Worm (Caenorhabditis elegans) whole organism, L3 larva: ENCODE measurements around the gene F20D6.15.
A peak's percentile ranks its signal among the peaks of the same experiment; 100 is the strongest.

Experiments used
- R02D3.7 ChIP-seq: fragments of 150-350 bp; optimal IDR thresholded peaks from 2 replicates; lab custom pipeline; 2014; ENCODE audit warnings: missing biosample characterization, missing genetic modification characterization
- aly-2 ChIP-seq: fragments of 150-350 bp; optimal IDR thresholded peaks from 2 replicates; lab custom pipeline; 2014; ENCODE audit warnings: missing biosample characterization, missing genetic modification characterization
- ama-1 ChIP-seq: fragments of 150-350 bp; optimal IDR thresholded peaks from 2 replicates; lab custom pipeline; 2018
- ceh-16 ChIP-seq: sonication (generic microtip); optimal IDR thresholded peaks from 2 replicates; lab custom pipeline; 2017; ENCODE audit warnings: missing biosample characterization, missing genetic modification characterization
- ceh-28 ChIP-seq: fragments of 150-350 bp; optimal IDR thresholded peaks from 2 replicates; lab custom pipeline; 2014; ENCODE audit warnings: missing biosample characterization, missing genetic modification reagents, missing genetic modification characterization
- ceh-82 ChIP-seq: fragments of 150-350 bp; optimal IDR thresholded peaks from 2 replicates; lab custom pipeline; 2014; ENCODE audit warnings: missing biosample characterization, missing genetic modification characterization
- daf-12 ChIP-seq: fragments of 150-350 bp; optimal IDR thresholded peaks from 2 replicates; lab custom pipeline; 2014; ENCODE audit warnings: missing biosample characterization, missing genetic modification reagents, missing genetic modification characterization
- egl-5 ChIP-seq: fragments of 150-350 bp; optimal IDR thresholded peaks from 2 replicates; lab custom pipeline; 2017; ENCODE audit warnings: missing biosample characterization, missing genetic modification reagents, missing genetic modification characterization, inconsistent platforms
- elt-1 ChIP-seq: fragments of 150-350 bp; optimal IDR thresholded peaks from 2 replicates; lab custom pipeline; 2014; ENCODE audit warnings: missing biosample characterization, missing genetic modification characterization
- elt-2 ChIP-seq: sonication (generic microtip); optimal IDR thresholded peaks from 2 replicates; lab custom pipeline; 2016; ENCODE audit warnings: missing genetic modification reagents, mild to moderate bottlenecking, missing genetic modification characterization, missing compliant biosample characterization
- elt-3 ChIP-seq, 3 experiments: fragments of 150-350 bp in 1 of 3; sonication (generic microtip) in 2 of 3; optimal IDR thresholded peaks; 2 replicates in 2 of 3; 4 replicates in 1 of 3; lab custom pipeline; 2014 to 2017; ENCODE audit warnings: missing biosample characterization in 3 of 3, missing genetic modification characterization in 3 of 3
- eor-1 ChIP-seq, 2 experiments: fragments of 150-350 bp; optimal IDR thresholded peaks; 2 replicates each; lab custom pipeline; 2014 to 2018; ENCODE audit warnings: missing biosample characterization in 2 of 2, missing genetic modification characterization in 2 of 2
- fkh-2 ChIP-seq: fragments of 150-350 bp; optimal IDR thresholded peaks from 2 replicates; lab custom pipeline; 2014; ENCODE audit warnings: missing biosample characterization, missing genetic modification reagents, missing genetic modification characterization
- fos-1 ChIP-seq: fragments of 150-350 bp; optimal IDR thresholded peaks from 2 replicates; lab custom pipeline; 2014; ENCODE audit warnings: missing biosample characterization, missing genetic modification characterization
- hmg-11 ChIP-seq: sonication (generic microtip); optimal IDR thresholded peaks from 2 replicates; lab custom pipeline; 2016; ENCODE audit warnings: missing genetic modification characterization, missing compliant biosample characterization
- lin-15B ChIP-seq: fragments of 150-350 bp; optimal IDR thresholded peaks from 2 replicates; lab custom pipeline; 2014; ENCODE audit warnings: missing biosample characterization, missing genetic modification characterization
- lin-39 ChIP-seq: fragments of 150-350 bp; optimal IDR thresholded peaks from 2 replicates; lab custom pipeline; 2018; ENCODE audit warnings: missing biosample characterization, missing genetic modification reagents, missing genetic modification characterization
- lsy-12 ChIP-seq: sonication (generic microtip); optimal IDR thresholded peaks from 2 replicates; lab custom pipeline; 2016; ENCODE audit warnings: mild to moderate bottlenecking, missing genetic modification characterization, missing compliant biosample characterization
- mdl-1 ChIP-seq: fragments of 150-350 bp; optimal IDR thresholded peaks from 2 replicates; lab custom pipeline; 2014; ENCODE audit warnings: missing biosample characterization, missing genetic modification characterization
- nfya-1 ChIP-seq: sonication (generic microtip); optimal IDR thresholded peaks from 2 replicates; lab custom pipeline; 2017; ENCODE audit warnings: missing genetic modification characterization, mild to moderate bottlenecking, missing compliant biosample characterization, antibody characterized with exemption, moderate library complexity; ENCODE audit not compliant: insufficient read depth
- nhr-23 ChIP-seq: fragments of 150-350 bp; optimal IDR thresholded peaks from 2 replicates; lab custom pipeline; 2014; ENCODE audit warnings: missing biosample characterization, missing genetic modification reagents, missing genetic modification characterization
- nhr-25 ChIP-seq: sonication (generic microtip); optimal IDR thresholded peaks from 2 replicates; lab custom pipeline; 2017; ENCODE audit warnings: missing biosample characterization, missing genetic modification characterization
- nhr-28 ChIP-seq: fragments of 150-350 bp; optimal IDR thresholded peaks from 2 replicates; lab custom pipeline; 2014; ENCODE audit warnings: missing biosample characterization, missing genetic modification characterization
- nhr-43 ChIP-seq: sonication (generic microtip); optimal IDR thresholded peaks from 2 replicates; lab custom pipeline; 2016; ENCODE audit warnings: mild to moderate bottlenecking, missing genetic modification characterization, missing compliant biosample characterization; ENCODE audit not compliant: poor library complexity, severe bottlenecking
- nhr-67 ChIP-seq: fragments of 150-350 bp; optimal IDR thresholded peaks from 2 replicates; lab custom pipeline; 2014; ENCODE audit warnings: missing biosample characterization, missing genetic modification characterization
- nhr-77 ChIP-seq: fragments of 150-350 bp; optimal IDR thresholded peaks from 2 replicates; lab custom pipeline; 2014; ENCODE audit warnings: missing biosample characterization, missing genetic modification characterization
- pha-4 ChIP-seq: fragments of 150-350 bp; optimal IDR thresholded peaks from 2 replicates; lab custom pipeline; 2014; ENCODE audit warnings: missing biosample characterization, missing genetic modification reagents, missing genetic modification characterization
- pqm-1 ChIP-seq: fragments of 150-350 bp; optimal IDR thresholded peaks from 2 replicates; lab custom pipeline; 2017; ENCODE audit warnings: missing biosample characterization, missing genetic modification characterization, inconsistent platforms
- sea-2 ChIP-seq: fragments of 150-350 bp; sonication (generic microtip); optimal IDR thresholded peaks from 4 replicates; lab custom pipeline; 2014; ENCODE audit warnings: missing biosample characterization, missing genetic modification reagents, missing genetic modification characterization
- skn-1 ChIP-seq: fragments of 150-350 bp; optimal IDR thresholded peaks from 2 replicates; lab custom pipeline; 2014; ENCODE audit warnings: missing biosample characterization, missing genetic modification characterization
- tbx-2 ChIP-seq: sonication (generic microtip); optimal IDR thresholded peaks from 2 replicates; lab custom pipeline; 2016; ENCODE audit warnings: mild to moderate bottlenecking, missing genetic modification characterization, missing compliant biosample characterization
- unc-39 ChIP-seq: sonication (generic microtip); optimal IDR thresholded peaks from 4 replicates; lab custom pipeline; 2017; ENCODE audit warnings: missing biosample characterization, missing genetic modification characterization
- unc-62 ChIP-seq: fragments of 150-350 bp; sonication (generic microtip); optimal IDR thresholded peaks from 4 replicates; lab custom pipeline; 2014; ENCODE audit warnings: missing biosample characterization, missing genetic modification reagents, missing genetic modification characterization
- zag-1 ChIP-seq: fragments of 150-350 bp; optimal IDR thresholded peaks from 2 replicates; lab custom pipeline; 2014; ENCODE audit warnings: missing biosample characterization, missing genetic modification characterization
- ztf-11 ChIP-seq: fragments of 150-350 bp; optimal IDR thresholded peaks from 2 replicates; lab custom pipeline; 2014; ENCODE audit warnings: missing biosample characterization, missing genetic modification characterization
- ztf-4 ChIP-seq: fragments of 150-350 bp; optimal IDR thresholded peaks from 2 replicates; lab custom pipeline; 2014; ENCODE audit warnings: missing biosample characterization, missing genetic modification characterization

Gene F20D6.15

DNA sequence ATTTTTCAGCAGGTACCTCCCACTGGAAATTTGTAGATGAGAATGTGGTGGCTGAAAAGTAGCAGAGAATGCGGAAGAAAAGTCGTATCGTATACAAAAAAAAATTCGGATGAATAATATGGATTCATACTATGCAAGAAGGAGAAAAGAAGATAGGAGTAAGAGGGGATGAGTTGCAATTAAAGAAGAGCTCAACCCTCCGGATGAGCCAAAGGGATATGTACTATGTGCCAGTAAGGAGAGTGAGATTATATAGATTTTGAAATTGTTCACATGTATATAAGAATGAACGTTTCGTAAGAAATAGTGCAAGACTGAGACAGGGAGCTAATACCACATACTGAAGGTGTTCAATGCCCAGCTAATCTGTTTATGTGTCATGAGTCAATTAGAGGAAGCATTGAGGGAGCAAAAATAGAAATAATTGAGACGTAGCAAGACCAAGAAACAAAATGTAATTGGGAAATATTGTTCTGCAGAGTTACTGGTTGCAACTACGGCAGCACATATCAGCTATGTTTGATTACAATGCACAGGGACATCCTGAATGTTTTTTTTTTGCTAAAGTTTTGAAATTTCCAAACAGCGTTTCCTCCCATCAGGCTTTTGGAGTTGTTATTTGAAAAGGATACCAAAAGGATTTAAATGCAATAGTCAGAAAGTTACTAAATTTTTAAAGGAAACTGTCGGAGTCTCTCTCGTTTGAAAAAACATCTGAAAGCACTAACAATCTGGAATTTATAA, 19.9 kb downstream of the F20D6.15 start, which contains the start of gene F20D6.8:
TSS of gene F20D6.8 (minus strand) at position 51 of the 744 bp plus-strand sequence.
- no peak for TF ChIP-seq ztf-11 (tag; lab: Kevin White, UChicago)
- no peak for TF ChIP-seq elt-1 (tag; lab: Kevin White, UChicago)
- no peak for TF ChIP-seq daf-12
- no peak for TF ChIP-seq unc-62
- no peak for TF ChIP-seq skn-1 (tag; lab: Kevin White, UChicago)
- TF ChIP-seq elt-2 (tag; lab: Kevin White, UChicago): no peak
- TF ChIP-seq lin-39 (tag; lab: Kevin White, UChicago): no peak
- TF ChIP-seq elt-3 (tag; optimal IDR thresholded peaks at IDR 0.05; lab: Kevin White, UChicago): no peak
- TF ChIP-seq, all 47 proteins: peak for 0

DNA sequence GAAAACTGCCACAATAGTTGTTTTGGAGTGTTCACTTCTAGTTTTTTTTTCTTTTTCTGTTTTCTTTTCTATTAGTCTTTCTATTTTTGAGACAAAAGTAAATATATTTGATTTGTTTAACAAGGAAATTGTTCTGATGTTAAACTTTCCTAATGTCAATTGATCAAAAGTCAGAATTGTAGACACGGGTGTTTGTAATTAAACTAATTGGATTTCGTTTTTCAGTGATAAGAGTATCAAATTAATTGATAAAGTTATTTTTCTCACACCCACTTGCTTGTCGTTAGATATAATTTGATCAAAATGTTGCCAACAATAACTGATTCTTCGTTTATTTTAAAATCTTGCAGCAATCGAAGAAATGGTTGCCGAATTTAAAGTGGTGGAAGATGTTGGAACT, 25.1 kb downstream of the F20D6.15 start:
- TF ChIP-seq ceh-82 (tag; lab: Kevin White, UChicago): no peak
- peak; percentile 7 for TF ChIP-seq pha-4

DNA sequence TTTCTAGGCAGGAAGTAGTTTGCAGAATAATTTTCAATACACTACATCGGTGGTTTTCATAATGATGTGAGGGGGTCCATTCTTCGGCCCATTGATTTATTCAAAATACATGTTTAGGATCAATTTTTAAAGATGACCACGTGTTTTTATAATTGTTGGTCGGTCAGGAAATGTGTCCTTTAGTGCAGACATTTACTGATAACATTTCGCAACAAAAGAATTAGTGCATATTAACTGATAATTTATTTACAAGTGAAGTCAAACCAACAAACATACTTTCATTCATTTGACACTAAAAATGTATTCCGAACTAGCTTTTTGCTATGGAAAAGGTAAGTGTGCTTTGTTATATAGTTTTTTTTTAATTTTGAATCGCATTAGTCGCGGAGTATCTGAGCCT, 26.6 kb downstream of the F20D6.15 start, which contains the start of gene F20D6.5:
TSS of gene F20D6.5 (plus strand) at position 259 of the 400 bp plus-strand sequence.
- no peak for TF ChIP-seq aly-2 (tag; lab: Kevin White, UChicago)
- no peak for TF ChIP-seq ceh-28 (tag; lab: Kevin White, UChicago)
- TF ChIP-seq nhr-28 (tag; lab: Kevin White, UChicago): no peak
- TF ChIP-seq R02D3.7 (tag; lab: Kevin White, UChicago): no peak
- no peak for TF ChIP-seq sea-2 (GFP tag; lab: Kevin White, UChicago)
- TF ChIP-seq elt-2 (tag; lab: Kevin White, UChicago): peak; percentile 61
- TF ChIP-seq pqm-1: peak; percentile 83
- TF ChIP-seq lin-15B (tag; lab: Kevin White, UChicago): no peak
- no peak for TF ChIP-seq nhr-43
- TF ChIP-seq ceh-82 (tag; lab: Kevin White, UChicago): no peak
- TF ChIP-seq unc-62: no peak
- TF ChIP-seq, all 47 proteins: peak for 2

DNA sequence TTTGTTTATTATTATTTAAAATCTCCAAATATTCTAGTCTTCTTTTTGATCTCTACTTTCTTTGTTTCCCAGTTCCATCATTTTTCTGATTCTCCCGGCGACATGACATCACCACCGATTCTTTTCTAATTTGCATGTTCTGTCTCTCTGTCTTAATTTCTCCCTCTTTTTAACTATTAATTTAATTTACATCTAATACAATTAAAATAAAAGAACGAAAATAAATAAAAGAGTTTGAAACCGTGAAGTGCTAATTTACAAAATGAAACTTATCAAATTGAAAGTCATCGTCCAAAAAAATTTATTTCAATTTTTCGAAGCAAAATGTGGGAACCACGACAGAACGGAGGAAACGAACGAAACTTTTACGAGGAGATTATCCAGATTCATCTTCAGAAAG, 28.6 kb downstream of the F20D6.15 start, which contains the start of gene F20D6.6:
TSS of gene F20D6.6 (plus strand) at position 301 of the 400 bp plus-strand sequence.
- TF ChIP-seq lsy-12 (no peak), unc-62 (no peak), nhr-25 (tag; lab: Kevin White, UChicago) (no peak), fos-1 (tag; lab: Kevin White, UChicago) (no peak), ama-1 (lab: Kevin White, UChicago) (no peak), mdl-1 (no peak), hmg-11 (no peak), egl-5 (no peak), zag-1 (tag; lab: Kevin White, UChicago) (no peak), elt-2 (tag; lab: Kevin White, UChicago) (no peak), fkh-2 (tag; lab: Kevin White, UChicago) (no peak), tbx-2 (tag; lab: Kevin White, UChicago) (no peak)

DNA sequence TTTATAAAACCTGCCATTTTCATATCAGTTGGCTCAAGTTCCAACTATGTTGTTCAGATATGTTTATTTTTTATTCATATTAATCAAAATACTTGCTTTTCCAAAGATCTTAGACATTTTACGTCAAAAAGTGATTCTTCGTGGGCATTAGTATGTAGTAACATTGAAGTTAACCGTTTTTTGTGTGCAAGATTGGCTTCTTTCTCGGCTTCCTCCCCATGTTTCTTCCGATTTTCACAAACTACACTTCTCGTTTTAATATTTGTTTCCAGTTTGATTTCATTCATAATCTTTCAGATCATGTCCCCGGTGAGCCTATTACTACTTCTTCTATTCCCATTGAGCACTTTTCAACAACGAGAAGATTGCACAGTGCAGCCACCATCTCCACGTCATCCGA, 30.8 kb downstream of the F20D6.15 start, which contains the start of gene sul-2:
TSS of gene sul-2 (plus strand) at position 301 of the 400 bp plus-strand sequence.
- TF ChIP-seq lin-39 (tag; lab: Kevin White, UChicago) (no peak), ztf-11 (tag; lab: Kevin White, UChicago) (no peak), nhr-28 (tag; lab: Kevin White, UChicago) (no peak), eor-1 (tag; optimal IDR thresholded peaks at IDR 0.05; lab: Kevin White, UChicago) (no peak), sea-2 (GFP tag; lab: Kevin White, UChicago) (no peak), nhr-23 (tag; lab: Kevin White, UChicago) (no peak), nhr-25 (tag; lab: Kevin White, UChicago) (no peak), nhr-77 (tag; lab: Kevin White, UChicago) (no peak), ceh-16 (no peak), unc-39 (tag; lab: Kevin White, UChicago) (no peak), skn-1 (tag; lab: Kevin White, UChicago) (no peak), ztf-4 (tag; lab: Kevin White, UChicago) (no peak), lin-15B (tag; lab: Kevin White, UChicago) (no peak), unc-62 (no peak), ceh-28 (tag; lab: Kevin White, UChicago) (no peak), nfya-1 (tag; lab: Kevin White, UChicago) (no peak), nhr-67 (tag; lab: Kevin White, UChicago) (no peak)
